Worm (Caenorhabditis elegans) whole organism, L1 larva: ENCODE results near the gene C52B9.19.

Source experiments
- C04F5.9 ChIP-seq: sonication (generic microtip); optimal IDR thresholded peaks from 2 replicates; lab custom pipeline; 2016; ENCODE audit warnings: missing genetic modification characterization, missing compliant biosample characterization
- C16A3.4 ChIP-seq: fragments of 150-350 bp; optimal IDR thresholded peaks from 2 replicates; lab custom pipeline; 2014; ENCODE audit warnings: missing biosample characterization, missing genetic modification characterization
- alr-1 ChIP-seq: fragments of 200-800 bp; sonication (Bioruptor generic); optimal IDR thresholded peaks from 2 replicates; lab custom pipeline; 2018; ENCODE audit warnings: borderline replicate concordance, mild to moderate bottlenecking, missing genetic modification characterization, missing compliant biosample characterization
- ama-1 ChIP-seq: fragments of 150-350 bp; optimal IDR thresholded peaks from 2 replicates; lab custom pipeline; 2014
- blmp-1 ChIP-seq: fragments of 150-350 bp; optimal IDR thresholded peaks from 2 replicates; lab custom pipeline; 2014; ENCODE audit warnings: missing biosample characterization, missing genetic modification characterization
- ceh-8 ChIP-seq: fragments of 200-800 bp; sonication (Bioruptor generic); optimal IDR thresholded peaks from 2 replicates; lab custom pipeline; 2018; ENCODE audit warnings: mild to moderate bottlenecking, missing genetic modification characterization, moderate library complexity, missing compliant biosample characterization
- ceh-82 ChIP-seq, 3 experiments: fragments of 150-350 bp in 1 of 3; sonication (generic microtip) in 2 of 3; optimal IDR thresholded peaks; 2 replicates each; lab custom pipeline; 2014 to 2017; ENCODE audit warnings: missing biosample characterization in 3 of 3, missing genetic modification characterization in 3 of 3
- ceh-88 ChIP-seq: fragments of 200-800 bp; sonication (Bioruptor generic); IDR thresholded peaks from 2 replicates; pipeline ENCODE4 v1.3.6; 2022; ENCODE audit warnings: missing genetic modification characterization, missing compliant biosample characterization
- ces-1 ChIP-seq: fragments of 150-350 bp; optimal IDR thresholded peaks from 2 replicates; lab custom pipeline; 2014; ENCODE audit warnings: missing biosample characterization, missing genetic modification reagents, missing genetic modification characterization
- dpl-1 ChIP-seq, 3 experiments: fragments of 150-350 bp in 2 of 3; sonication (generic microtip) in 1 of 3; optimal IDR thresholded peaks; 2 replicates each; lab custom pipeline; 2014 to 2017; ENCODE audit warnings: missing biosample characterization in 3 of 3, missing genetic modification characterization in 3 of 3, missing genetic modification reagents in 3 of 3
- efl-1 ChIP-seq, 4 experiments: fragments of 150-350 bp; optimal IDR thresholded peaks in 3 of 4; peaks in 1 of 4; 1 replicate in 1 of 4; 2 replicates in 3 of 4; lab custom pipeline; 2014; ENCODE audit warnings: missing biosample characterization in 2 of 4, missing genetic modification characterization in 2 of 4, missing genetic modification reagents in 2 of 4
- elt-2 ChIP-seq: sonication (generic microtip); optimal IDR thresholded peaks from 2 replicates; lab custom pipeline; 2016; ENCODE audit warnings: missing genetic modification characterization, mild to moderate bottlenecking, inconsistent platforms, missing compliant biosample characterization, missing genetic modification reagents
- elt-3 ChIP-seq, 6 experiments: fragments of 150-350 bp in 1 of 6; sonication (generic microtip); optimal IDR thresholded peaks; 2 replicates each; lab custom pipeline; 2017 to 2018; ENCODE audit warnings: missing biosample characterization in 6 of 6, missing genetic modification characterization in 6 of 6, inconsistent platforms in 1 of 6
- ets-5 ChIP-seq: fragments of 200-800 bp; sonication (Bioruptor generic); IDR thresholded peaks from 2 replicates; pipeline ENCODE4 v1.3.6; 2022; ENCODE audit warnings: missing genetic modification characterization, missing compliant biosample characterization
- fkh-10 ChIP-seq: sonication (generic microtip); optimal IDR thresholded peaks from 2 replicates; lab custom pipeline; 2017; ENCODE audit warnings: missing biosample characterization, missing genetic modification reagents, missing genetic modification characterization
- fkh-4 ChIP-seq: sonication (generic microtip); optimal IDR thresholded peaks from 2 replicates; lab custom pipeline; 2016; ENCODE audit warnings: missing compliant biosample characterization, missing genetic modification characterization, borderline replicate concordance
- fkh-8 ChIP-seq: sonication (generic microtip); optimal IDR thresholded peaks from 2 replicates; lab custom pipeline; 2016; ENCODE audit warnings: mild to moderate bottlenecking, missing genetic modification characterization, missing compliant biosample characterization
- hlh-17 ChIP-seq: fragments of 200-800 bp; sonication (Bioruptor generic); optimal IDR thresholded peaks from 2 replicates; lab custom pipeline; 2018; ENCODE audit warnings: missing genetic modification characterization, mild to moderate bottlenecking, missing compliant biosample characterization, moderate library complexity, borderline replicate concordance
- hlh-4 ChIP-seq: sonication (generic microtip); optimal IDR thresholded peaks from 2 replicates; lab custom pipeline; 2016; ENCODE audit warnings: mild to moderate bottlenecking, missing genetic modification characterization, missing compliant biosample characterization
- hpl-2 ChIP-seq: fragments of 150-350 bp; optimal IDR thresholded peaks from 2 replicates; lab custom pipeline; 2014; ENCODE audit warnings: missing biosample characterization, missing genetic modification reagents, missing genetic modification characterization
- jun-1 ChIP-seq: fragments of 150-350 bp; optimal IDR thresholded peaks from 2 replicates; lab custom pipeline; 2014; ENCODE audit warnings: missing biosample characterization, missing genetic modification reagents, missing genetic modification characterization
- lin-14 ChIP-seq: fragments of 200-800 bp; sonication (Bioruptor generic); optimal IDR thresholded peaks from 2 replicates; lab custom pipeline; 2018; ENCODE audit warnings: mild to moderate bottlenecking, missing genetic modification characterization, moderate library complexity, missing compliant biosample characterization
- mab-9 ChIP-seq: fragments of 200-800 bp; sonication (Bioruptor generic); IDR thresholded peaks from 2 replicates; pipeline ENCODE4 v1.3.6; 2022; ENCODE audit warnings: missing genetic modification reagents, missing genetic modification characterization, missing compliant biosample characterization
- mef-2 ChIP-seq: fragments of 150-350 bp; optimal IDR thresholded peaks from 2 replicates; lab custom pipeline; 2014; ENCODE audit warnings: missing biosample characterization, missing genetic modification characterization
- mep-1 ChIP-seq: fragments of 150-350 bp; optimal IDR thresholded peaks from 2 replicates; lab custom pipeline; 2014; ENCODE audit warnings: missing biosample characterization, missing genetic modification characterization
- nhr-11 ChIP-seq: fragments of 150-350 bp; optimal IDR thresholded peaks from 2 replicates; lab custom pipeline; 2014; ENCODE audit warnings: missing biosample characterization, missing genetic modification characterization
- nhr-12 ChIP-seq: sonication (generic microtip); optimal IDR thresholded peaks from 2 replicates; lab custom pipeline; 2017; ENCODE audit warnings: missing biosample characterization, missing genetic modification characterization
- nhr-28 ChIP-seq: fragments of 150-350 bp; optimal IDR thresholded peaks from 2 replicates; lab custom pipeline; 2014; ENCODE audit warnings: missing biosample characterization, missing genetic modification characterization
- nhr-71 ChIP-seq: sonication (generic microtip); optimal IDR thresholded peaks from 2 replicates; lab custom pipeline; 2016; ENCODE audit warnings: mild to moderate bottlenecking, missing genetic modification characterization, moderate library complexity, missing compliant biosample characterization
- nhr-76 ChIP-seq: sonication (generic microtip); optimal IDR thresholded peaks from 2 replicates; lab custom pipeline; 2017; ENCODE audit warnings: missing biosample characterization, missing genetic modification characterization
- nhr-85 ChIP-seq: sonication (generic microtip); peaks from one replicate; lab custom pipeline; 2016; ENCODE audit warnings: missing genetic modification characterization, inconsistent platforms, missing compliant biosample characterization
- pag-3 ChIP-seq: sonication (generic microtip); optimal IDR thresholded peaks from 2 replicates; lab custom pipeline; 2017; ENCODE audit warnings: missing genetic modification characterization, mild to moderate bottlenecking, missing compliant biosample characterization, antibody characterized with exemption, borderline replicate concordance; ENCODE audit not compliant: insufficient read depth
- pax-3 ChIP-seq: fragments of 200-800 bp; sonication (Bioruptor generic); optimal IDR thresholded peaks from 2 replicates; lab custom pipeline; 2018; ENCODE audit warnings: mild to moderate bottlenecking, missing genetic modification characterization, moderate library complexity, missing compliant biosample characterization
- pqm-1 ChIP-seq: sonication (generic microtip); optimal IDR thresholded peaks from 3 replicates; lab custom pipeline; 2017; ENCODE audit warnings: missing biosample characterization, missing genetic modification characterization
- rnt-1 ChIP-seq: sonication (generic microtip); optimal IDR thresholded peaks from 2 replicates; lab custom pipeline; 2016; ENCODE audit warnings: mild to moderate bottlenecking, missing genetic modification characterization, moderate library complexity, missing compliant biosample characterization
- skn-1 ChIP-seq: fragments of 150-350 bp; optimal IDR thresholded peaks from 2 replicates; lab custom pipeline; 2014; ENCODE audit warnings: missing biosample characterization, missing genetic modification characterization
- sox-4 ChIP-seq: sonication (generic microtip); optimal IDR thresholded peaks from 2 replicates; lab custom pipeline; 2016; ENCODE audit warnings: missing genetic modification characterization, missing compliant biosample characterization
- sup-37 ChIP-seq: fragments of 200-800 bp; sonication (Bioruptor generic); optimal IDR thresholded peaks from 2 replicates; lab custom pipeline; 2018; ENCODE audit warnings: mild to moderate bottlenecking, missing genetic modification characterization, missing compliant biosample characterization
- tbx-2 ChIP-seq: sonication (generic microtip); optimal IDR thresholded peaks from 2 replicates; lab custom pipeline; 2016; ENCODE audit warnings: missing genetic modification characterization, missing compliant biosample characterization
- tlp-1 ChIP-seq: fragments of 150-350 bp; optimal IDR thresholded peaks from 2 replicates; lab custom pipeline; 2014; ENCODE audit warnings: missing biosample characterization, missing genetic modification characterization
- unc-130 ChIP-seq: fragments of 150-350 bp; optimal IDR thresholded peaks from 2 replicates; lab custom pipeline; 2017; ENCODE audit warnings: missing biosample characterization, missing genetic modification characterization, inconsistent platforms
- unc-30 ChIP-seq: sonication (generic microtip); optimal IDR thresholded peaks from 2 replicates; lab custom pipeline; 2017; ENCODE audit warnings: missing biosample characterization, missing genetic modification characterization
- zag-1 ChIP-seq: fragments of 150-350 bp; optimal IDR thresholded peaks from 2 replicates; lab custom pipeline; 2014; ENCODE audit warnings: missing biosample characterization, missing genetic modification characterization
- zip-4 ChIP-seq: fragments of 200-800 bp; sonication (Bioruptor generic); optimal IDR thresholded peaks from 2 replicates; lab custom pipeline; 2018; ENCODE audit warnings: mild to moderate bottlenecking, missing genetic modification characterization, moderate library complexity, missing compliant biosample characterization
- ztf-11 ChIP-seq, 2 experiments: sonication (generic microtip); optimal IDR thresholded peaks; 2 replicates each; lab custom pipeline; 2016 to 2017; ENCODE audit warnings: missing genetic modification characterization in 2 of 2, missing biosample characterization in 1 of 2, missing compliant biosample characterization in 1 of 2
- ztf-4 ChIP-seq: fragments of 150-350 bp; optimal IDR thresholded peaks from 2 replicates; lab custom pipeline; 2014; ENCODE audit warnings: missing biosample characterization, missing genetic modification characterization

The C52B9.19 gene

ce11 chrX:4307559-4308005, 25.2 kb downstream of the C52B9.19 start (continued):
- no peak for TF ChIP-seq mab-9
- TF ChIP-seq dpl-1 (GFP tag; optimal IDR thresholded peaks at IDR 0.05; lab: Kevin White, UChicago), result peak in 2 of 3 experiments; percentile 20 to 28
- TF ChIP-seq hlh-17 (GFP tag; lab: Kevin White, UChicago), result no peak
- no peak for TF ChIP-seq ztf-11 (tag; optimal IDR thresholded peaks at IDR 0.05; lab: Kevin White, UChicago)
- no peak for TF ChIP-seq nhr-12 (tag; lab: Kevin White, UChicago)
- no peak for TF ChIP-seq pax-3 (tag; lab: Kevin White, UChicago)
- no peak for TF ChIP-seq hlh-4 (tag; lab: Kevin White, UChicago)
- no peak for TF ChIP-seq hpl-2 (GFP tag; lab: Kevin White, UChicago)
- no peak for TF ChIP-seq ceh-88
- no peak for TF ChIP-seq nhr-76
- TF ChIP-seq zip-4, result no peak
- TF ChIP-seq mep-1 (tag; lab: Kevin White, UChicago), result peak; percentile 30
- TF ChIP-seq C16A3.4 (tag; lab: Kevin White, UChicago), result peak; percentile 28
- TF ChIP-seq ceh-82 (tag; optimal IDR thresholded peaks at IDR 0.05; lab: Kevin White, UChicago), result peak in 2 of 3 experiments; percentile 4 to 15
- no peak for TF ChIP-seq C04F5.9 (tag; lab: Kevin White, UChicago)
- TF ChIP-seq fkh-8, result peak; percentile 26
- no peak for TF ChIP-seq ama-1 (lab: Kevin White, UChicago)
- TF ChIP-seq fkh-10, result no peak
- TF ChIP-seq ceh-8 (GFP tag; lab: Kevin White, UChicago), result no peak
- TF ChIP-seq nhr-85 (tag; lab: Kevin White, UChicago), result peak; percentile 73
- TF ChIP-seq pqm-1, result no peak
- no peak for TF ChIP-seq blmp-1 (tag; lab: Kevin White, UChicago)
- TF ChIP-seq elt-2 (tag; lab: Kevin White, UChicago), result peak; percentile 6
- no peak for TF ChIP-seq nhr-11
- no peak for TF ChIP-seq unc-30 (tag; lab: Kevin White, UChicago)
- TF ChIP-seq ztf-4 (tag; lab: Kevin White, UChicago), result no peak
- TF ChIP-seq jun-1 (tag; lab: Kevin White, UChicago), result no peak
- no peak for TF ChIP-seq skn-1 (tag; lab: Kevin White, UChicago)
- TF ChIP-seq efl-1 (optimal IDR thresholded peaks at IDR 0.05; lab: Kevin White, UChicago), result peak; percentile 4 to 15
- peak in 1 of 2 experiments; percentile 40 for TF ChIP-seq efl-1 (GFP tag; optimal IDR thresholded peaks at IDR 0.05 in 1 of 2; lab: Kevin White, UChicago)
- no peak for TF ChIP-seq sox-4 (tag; lab: Kevin White, UChicago)
- peak; percentile 41 for TF ChIP-seq tbx-2 (tag; lab: Kevin White, UChicago)

- TF ChIP-seq sup-37 (no peak), fkh-8 (peak; percentile 16), sox-4 (tag; lab: Kevin White, UChicago) (no peak)
- TF ChIP-seq, all 84 proteins: peak for 1
Observed at ce11 chrX:4311668-4312067, 29.3 kb downstream of the C52B9.19 start, which contains the start of gene C52B9.8. Gene C52B9.8 (minus strand): TSS chrX:4311768.

- TF ChIP-seq fkh-10 (peak; percentile 95), ces-1 (GFP tag; lab: Kevin White, UChicago) (peak; percentile 87), nhr-28 (tag; lab: Kevin White, UChicago) (no peak), alr-1 (tag; lab: Kevin White, UChicago) (no peak), ets-5 (GFP tag; lab: Robert Waterston, UW) (no peak), zag-1 (tag; lab: Kevin White, UChicago) (no peak), elt-3 (tag; optimal IDR thresholded peaks at IDR 0.05; lab: Kevin White, UChicago) (no peak), lin-14 (GFP tag; lab: Kevin White, UChicago) (peak; percentile 77), hpl-2 (GFP tag; lab: Kevin White, UChicago) (no peak), nhr-71 (tag; lab: Kevin White, UChicago) (peak; percentile 2), mef-2 (tag; lab: Kevin White, UChicago) (no peak), unc-130 (tag; lab: Kevin White, UChicago) (no peak), fkh-4 (tag; lab: Kevin White, UChicago) (no peak), mab-9 (no peak), ztf-11 (tag; optimal IDR thresholded peaks at IDR 0.05; lab: Kevin White, UChicago) (no peak), tlp-1 (no peak), rnt-1 (no peak), pag-3 (no peak)
- TF ChIP-seq, all 84 proteins: peak for 4
Observed at ce11 chrX:4314939-4315338, 32.6 kb downstream of the C52B9.19 start.
